Fruit fly (Drosophila melanogaster): ENCODE results near the gene Alg11.

Alg11 gene

dm6 chr3L:21666880-21667279 is 41.3 kb downstream of the Alg11 start, which contains the start of gene Cpr78E:
Cpr78E (minus strand) TSS chr3L:21666980.
- TF ChIP-seq dl (GFP tag; optimal IDR thresholded peaks at IDR 0.05; ENCODE audit: insufficient read depth in 1 of 2, partially characterized antibody in 2 of 2) (no peak), psq (GFP tag; optimal IDR thresholded peaks at IDR 0.05) (no peak), brk (GFP tag; optimal IDR thresholded peaks at IDR 0.05) (no peak), Sp1 (GFP tag; optimal IDR thresholded peaks at IDR 0.05) (no peak), jim (GFP tag; optimal IDR thresholded peaks at IDR 0.05) (no peak), HLH106 (tag; optimal IDR thresholded peaks at IDR 0.05) (no peak), br (GFP tag; optimal IDR thresholded peaks at IDR 0.05) (no peak), Dfd (GFP tag; optimal IDR thresholded peaks at IDR 0.05) (no peak), ey (GFP tag; optimal IDR thresholded peaks at IDR 0.05) (no peak)

- TF ChIP-seq sv (GFP tag; optimal IDR thresholded peaks at IDR 0.05) (no peak), h (GFP tag; optimal IDR thresholded peaks at IDR 0.05) (no peak), jim (GFP tag; optimal IDR thresholded peaks at IDR 0.05) (no peak), usp (GFP tag; optimal IDR thresholded peaks at IDR 0.05) (no peak), dl (GFP tag; optimal IDR thresholded peaks at IDR 0.05; ENCODE audit: insufficient read depth in 1 of 2, partially characterized antibody in 2 of 2) (no peak), N (GFP tag; optimal IDR thresholded peaks at IDR 0.05) (no peak), tai (GFP tag; optimal IDR thresholded peaks at IDR 0.05) (no peak)
Measured at dm6 chr3L:21667530-21667929, 41.9 kb downstream of the Alg11 start.

dm6 chr3L:21671839-21672238 is 46.2 kb downstream of the Alg11 start, which contains the start of gene CG11249:
CG11249 (plus strand) TSS chr3L:21672139.
- TF ChIP-seq Vsx2 (GFP tag; optimal IDR thresholded peaks at IDR 0.05; ENCODE audit: partially characterized antibody) (no peak), pan (optimal IDR thresholded peaks at IDR 0.05) (no peak), Rel (GFP tag; optimal IDR thresholded peaks at IDR 0.05) (no peak), Rel (tag; optimal IDR thresholded peaks at IDR 0.05) (no peak), HLH106 (tag; optimal IDR thresholded peaks at IDR 0.05) (no peak), Hr78 (GFP tag; optimal IDR thresholded peaks at IDR 0.05) (no peak), rgr (GFP tag; optimal IDR thresholded peaks at IDR 0.05) (no peak), dl (GFP tag; optimal IDR thresholded peaks at IDR 0.05; ENCODE audit: insufficient read depth in 1 of 2, partially characterized antibody in 2 of 2) (no peak), Hr83 (GFP tag; optimal IDR thresholded peaks at IDR 0.05; ENCODE audit: poor library complexity, severe bottlenecking) (no peak), CG9705 (GFP tag; optimal IDR thresholded peaks at IDR 0.05) (no peak), OdsH (GFP tag; optimal IDR thresholded peaks at IDR 0.05) (no peak), h (GFP tag; optimal IDR thresholded peaks at IDR 0.05) (no peak), GATAd (GFP tag; optimal IDR thresholded peaks at IDR 0.05) (no peak), Dfd (GFP tag; optimal IDR thresholded peaks at IDR 0.05) (no peak), Abd-B (GFP tag; optimal IDR thresholded peaks at IDR 0.05) (no peak), brk (GFP tag; optimal IDR thresholded peaks at IDR 0.05) (no peak), fru (GFP tag; optimal IDR thresholded peaks at IDR 0.05) (no peak), woc (GFP tag; optimal IDR thresholded peaks at IDR 0.05) (no peak), Myc (optimal IDR thresholded peaks at IDR 0.05) (no peak), psq (GFP tag; optimal IDR thresholded peaks at IDR 0.05) (no peak), dsf (GFP tag; optimal IDR thresholded peaks at IDR 0.05; ENCODE audit: borderline replicate concordance) (no peak)
